Worm (Caenorhabditis elegans): ENCODE results near the gene F11E6.8.

DNA sequence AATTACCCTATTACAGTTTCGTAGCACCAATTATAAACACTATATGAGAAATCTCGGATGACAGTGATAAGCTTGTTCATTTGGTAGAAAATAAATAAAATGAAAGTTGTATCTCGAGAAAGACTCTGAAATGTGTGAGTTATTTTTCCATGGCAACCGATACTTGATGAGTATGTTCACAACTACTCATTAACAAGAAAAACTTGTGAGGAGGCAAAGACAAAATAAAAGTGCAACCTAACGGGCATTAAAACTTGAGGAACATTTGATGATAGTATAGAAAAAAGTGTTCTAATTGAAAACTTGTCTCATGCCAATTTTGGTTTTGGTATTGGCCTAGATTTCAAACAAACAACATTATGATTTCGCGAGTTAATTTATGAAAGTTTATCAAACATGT lies 13.8 kb downstream of the F11E6.8 start, which contains the start of gene gcy-27:
- no peak for TF ChIP-seq pha-4 (GFP tag; IDR thresholded peaks at IDR 0.05)
- TF ChIP-seq pha-4 (tag; optimal IDR thresholded peaks at IDR 0.05) = no peak
- TF ChIP-seq jun-1 (tag; optimal IDR thresholded peaks at IDR 0.05) = no peak
- TF ChIP-seq nhr-28 (tag; optimal IDR thresholded peaks at IDR 0.05) = no peak
- no peak for TF ChIP-seq unc-62 (GFP tag; optimal IDR thresholded peaks at IDR 0.05 in 1 of 2)
- no peak for TF ChIP-seq unc-62 (tag; optimal IDR thresholded peaks at IDR 0.05)
- TF ChIP-seq nhr-11 (tag; optimal IDR thresholded peaks at IDR 0.05) = no peak
- TF ChIP-seq aha-1 (tag) = no peak
- TF ChIP-seq snpc-4 (tag; optimal IDR thresholded peaks at IDR 0.05) = no peak
- TF ChIP-seq ztf-11 (tag; optimal IDR thresholded peaks at IDR 0.05) = no peak

All from whole organism, L4 larva.